Worm (Caenorhabditis elegans) whole organism, late embryonic: ENCODE measurements around the gene tmc-2.

ENCODE experiments used
- C08G9.2 ChIP-seq: sonication (generic microtip); optimal IDR thresholded peaks from 2 replicates; lab custom pipeline; 2016; ENCODE audit warnings: mild to moderate bottlenecking, missing genetic modification characterization, moderate library complexity, missing compliant biosample characterization
- F13H6.1 ChIP-seq: sonication (generic microtip); optimal IDR thresholded peaks from 2 replicates; lab custom pipeline; 2016; ENCODE audit warnings: missing genetic modification characterization, missing compliant biosample characterization
- ceh-14 ChIP-seq: sonication (generic microtip); optimal IDR thresholded peaks from 2 replicates; lab custom pipeline; 2016; ENCODE audit warnings: missing genotype, missing genetic modification characterization, missing compliant biosample characterization
- ceh-18 ChIP-seq: sonication (generic microtip); optimal IDR thresholded peaks from 2 replicates; lab custom pipeline; 2016; ENCODE audit warnings: missing genetic modification characterization, missing compliant biosample characterization
- ceh-19 ChIP-seq: fragments of 200-800 bp; sonication (Bioruptor generic); optimal IDR thresholded peaks from 2 replicates; lab custom pipeline; 2018; ENCODE audit warnings: mild to moderate bottlenecking, missing genetic modification characterization, missing compliant biosample characterization
- ceh-2 ChIP-seq: sonication (generic microtip); optimal IDR thresholded peaks from 2 replicates; lab custom pipeline; 2016; ENCODE audit warnings: missing genotype, missing genetic modification characterization, missing compliant biosample characterization
- ceh-22 ChIP-seq: sonication (generic microtip); optimal IDR thresholded peaks from 2 replicates; lab custom pipeline; 2017; ENCODE audit warnings: missing biosample characterization, missing genetic modification characterization
- ceh-24 ChIP-seq: sonication (generic microtip); optimal IDR thresholded peaks from 2 replicates; lab custom pipeline; 2016; ENCODE audit warnings: mild to moderate bottlenecking, missing genetic modification characterization, missing compliant biosample characterization
- ceh-34 ChIP-seq: sonication (generic microtip); optimal IDR thresholded peaks from 2 replicates; lab custom pipeline; 2016; ENCODE audit warnings: mild to moderate bottlenecking, missing genetic modification characterization, missing compliant biosample characterization
- ceh-45 ChIP-seq: fragments of 200-800 bp; sonication (Bioruptor generic); IDR thresholded peaks from 2 replicates; pipeline ENCODE4 v1.3.6; 2022; ENCODE audit warnings: missing genetic modification reagents, missing genetic modification characterization, missing compliant biosample characterization
- ceh-48 ChIP-seq: sonication (generic microtip); optimal IDR thresholded peaks from 2 replicates; lab custom pipeline; 2016; ENCODE audit warnings: missing genetic modification characterization, inconsistent platforms, missing compliant biosample characterization
- ceh-6 ChIP-seq: fragments of 200-800 bp; sonication (Bioruptor generic); optimal IDR thresholded peaks from 2 replicates; lab custom pipeline; 2018; ENCODE audit warnings: mild to moderate bottlenecking, missing genetic modification characterization, missing compliant biosample characterization
- dve-1 ChIP-seq: sonication (generic microtip); optimal IDR thresholded peaks from 2 replicates; lab custom pipeline; 2017; ENCODE audit warnings: antibody characterized with exemption, mild to moderate bottlenecking, missing genetic modification characterization, missing compliant biosample characterization
- ets-4 ChIP-seq: sonication (generic microtip); optimal IDR thresholded peaks from 2 replicates; lab custom pipeline; 2016; ENCODE audit warnings: missing genetic modification characterization, missing compliant biosample characterization
- fkh-10 ChIP-seq: fragments of 150-350 bp; optimal IDR thresholded peaks from 2 replicates; lab custom pipeline; 2014; ENCODE audit warnings: missing biosample characterization, missing genetic modification reagents, missing genetic modification characterization
- fkh-6 ChIP-seq: sonication (generic microtip); optimal IDR thresholded peaks from 2 replicates; lab custom pipeline; 2016; ENCODE audit warnings: missing genetic modification characterization, missing compliant biosample characterization
- gmeb-2 ChIP-seq: sonication (generic microtip); optimal IDR thresholded peaks from 2 replicates; lab custom pipeline; 2016; ENCODE audit warnings: missing genetic modification characterization, inconsistent platforms, missing compliant biosample characterization
- hlh-13 ChIP-seq: fragments of 200-800 bp; sonication (Bioruptor generic); optimal IDR thresholded peaks from 2 replicates; lab custom pipeline; 2018; ENCODE audit warnings: mild to moderate bottlenecking, missing genetic modification characterization, missing compliant biosample characterization
- hlh-30 ChIP-seq: sonication (generic microtip); optimal IDR thresholded peaks from 2 replicates; lab custom pipeline; 2017; ENCODE audit warnings: antibody characterized with exemption, missing genetic modification characterization, missing compliant biosample characterization; ENCODE audit not compliant: insufficient read depth
- hlh-6 ChIP-seq: sonication (generic microtip); optimal IDR thresholded peaks from 2 replicates; lab custom pipeline; 2016; ENCODE audit warnings: missing genotype, missing genetic modification characterization, missing compliant biosample characterization
- lin-11 ChIP-seq: fragments of 200-800 bp; sonication (Bioruptor generic); optimal IDR thresholded peaks from 2 replicates; lab custom pipeline; 2018; ENCODE audit warnings: mild to moderate bottlenecking, missing genetic modification characterization, missing compliant biosample characterization
- madf-2 ChIP-seq: sonication (generic microtip); optimal IDR thresholded peaks from 2 replicates; lab custom pipeline; 2017; ENCODE audit warnings: missing genetic modification characterization, missing compliant biosample characterization
- mec-3 ChIP-seq: sonication (generic microtip); optimal IDR thresholded peaks from 2 replicates; lab custom pipeline; 2016; ENCODE audit warnings: borderline replicate concordance, missing genetic modification characterization, missing compliant biosample characterization
- nfya-1 ChIP-seq: sonication (generic microtip); optimal IDR thresholded peaks from 2 replicates; lab custom pipeline; 2017; ENCODE audit warnings: missing genetic modification characterization, mild to moderate bottlenecking, missing compliant biosample characterization, antibody characterized with exemption, moderate library complexity
- npax-4 ChIP-seq: sonication (generic microtip); optimal IDR thresholded peaks from 2 replicates; lab custom pipeline; 2016; ENCODE audit warnings: missing genetic modification characterization, missing compliant biosample characterization
- odd-2 ChIP-seq: sonication (generic microtip); optimal IDR thresholded peaks from 2 replicates; lab custom pipeline; 2017; ENCODE audit warnings: antibody characterized with exemption, mild to moderate bottlenecking, missing genetic modification characterization, missing compliant biosample characterization
- pag-3 ChIP-seq: sonication (generic microtip); optimal IDR thresholded peaks from 2 replicates; lab custom pipeline; 2016; ENCODE audit warnings: missing compliant biosample characterization, missing genetic modification characterization, borderline replicate concordance
- pat-9 ChIP-seq: fragments of 200-800 bp; sonication (Bioruptor generic); optimal IDR thresholded peaks from 2 replicates; lab custom pipeline; 2018; ENCODE audit warnings: mild to moderate bottlenecking, missing genetic modification characterization, moderate library complexity, missing compliant biosample characterization
- pax-1 ChIP-seq: fragments of 150-350 bp; optimal IDR thresholded peaks from 2 replicates; lab custom pipeline; 2014; ENCODE audit warnings: missing biosample characterization, missing genetic modification characterization
- pha-2 ChIP-seq: sonication (generic microtip); optimal IDR thresholded peaks from 2 replicates; lab custom pipeline; 2017; ENCODE audit warnings: mild to moderate bottlenecking, missing genetic modification characterization, missing compliant biosample characterization
- pha-4 ChIP-seq: fragments of 150-350 bp; optimal IDR thresholded peaks from 2 replicates; lab custom pipeline; 2018; ENCODE audit warnings: missing biosample characterization, missing genetic modification reagents, missing genetic modification characterization
- sdc-2 ChIP-seq: sonication (generic microtip); optimal IDR thresholded peaks from 2 replicates; lab custom pipeline; 2016; ENCODE audit warnings: missing genotype, missing genetic modification characterization, missing compliant biosample characterization
- sox-2 ChIP-seq: fragments of 200-800 bp; sonication (Bioruptor generic); IDR thresholded peaks from 2 replicates; pipeline ENCODE4 v1.3.6; 2022; ENCODE audit warnings: missing genetic modification reagents, missing genetic modification characterization, missing compliant biosample characterization
- sox-4 ChIP-seq: sonication (generic microtip); optimal IDR thresholded peaks from 2 replicates; lab custom pipeline; 2017; ENCODE audit warnings: mild to moderate bottlenecking, missing genetic modification characterization, inconsistent platforms, missing compliant biosample characterization
- tbx-2 ChIP-seq: sonication (generic microtip); optimal IDR thresholded peaks from 2 replicates; lab custom pipeline; 2016; ENCODE audit warnings: missing genetic modification characterization, missing compliant biosample characterization
- tbx-7 ChIP-seq: sonication (generic microtip); optimal IDR thresholded peaks from 2 replicates; lab custom pipeline; 2016; ENCODE audit warnings: missing genotype, missing genetic modification characterization, missing compliant biosample characterization
- ttx-3 ChIP-seq: sonication (generic microtip); optimal IDR thresholded peaks from 2 replicates; lab custom pipeline; 2016; ENCODE audit warnings: missing genetic modification reagents, missing genetic modification characterization, missing compliant biosample characterization
- unc-3 ChIP-seq, 2 experiments: fragments of 200-800 bp in 1 of 2; sonication (Bioruptor generic) in 1 of 2; sonication (generic microtip) in 1 of 2; conservative IDR thresholded peaks in 1 of 2; optimal IDR thresholded peaks in 1 of 2; 2 replicates each; pipeline versions ENCODE4 v1.3.6 to Lab custom; 2016 to 2022; ENCODE audit warnings: missing compliant biosample characterization in 2 of 2, missing genetic modification characterization in 2 of 2, missing genetic modification reagents in 1 of 2

tmc-2 gene

ce11 chrX:9278653-9279052 lies 24.9 kb upstream of the tmc-2 start, which contains the start of gene B0416.4:
TSS of gene B0416.4 (plus strand) at chrX:9278953.
- TF ChIP-seq ets-4 (tag; lab: Kevin White, UChicago), result no peak
- TF ChIP-seq gmeb-2 (tag; lab: Kevin White, UChicago), result no peak
- TF ChIP-seq pha-2 (tag; lab: Kevin White, UChicago), result no peak
- TF ChIP-seq F13H6.1 (tag; lab: Kevin White, UChicago), result no peak
- no peak for TF ChIP-seq pax-1 (tag; lab: Kevin White, UChicago)
- no peak for TF ChIP-seq tbx-2 (tag; lab: Kevin White, UChicago)
- no peak for TF ChIP-seq madf-2 (tag; lab: Kevin White, UChicago)
- no peak for TF ChIP-seq sdc-2 (tag; lab: Kevin White, UChicago)
- TF ChIP-seq ceh-19, result no peak
- no peak for TF ChIP-seq nfya-1 (tag; lab: Kevin White, UChicago)
- TF ChIP-seq ceh-18 (tag; lab: Kevin White, UChicago), result no peak
- no peak for TF ChIP-seq sox-4
- TF ChIP-seq pat-9 (tag; lab: Kevin White, UChicago), result no peak
- TF ChIP-seq tbx-7 (tag; lab: Kevin White, UChicago), result no peak
- TF ChIP-seq odd-2 (tag; lab: Kevin White, UChicago), result no peak
- no peak for TF ChIP-seq ceh-2 (tag; lab: Kevin White, UChicago)
- TF ChIP-seq pha-4 (tag; lab: Kevin White, UChicago), result no peak
- TF ChIP-seq ceh-45 (GFP tag; lab: Robert Waterston, UW), result no peak
- no peak for TF ChIP-seq ceh-6 (GFP tag; lab: Kevin White, UChicago)
- no peak for TF ChIP-seq lin-11

DNA sequence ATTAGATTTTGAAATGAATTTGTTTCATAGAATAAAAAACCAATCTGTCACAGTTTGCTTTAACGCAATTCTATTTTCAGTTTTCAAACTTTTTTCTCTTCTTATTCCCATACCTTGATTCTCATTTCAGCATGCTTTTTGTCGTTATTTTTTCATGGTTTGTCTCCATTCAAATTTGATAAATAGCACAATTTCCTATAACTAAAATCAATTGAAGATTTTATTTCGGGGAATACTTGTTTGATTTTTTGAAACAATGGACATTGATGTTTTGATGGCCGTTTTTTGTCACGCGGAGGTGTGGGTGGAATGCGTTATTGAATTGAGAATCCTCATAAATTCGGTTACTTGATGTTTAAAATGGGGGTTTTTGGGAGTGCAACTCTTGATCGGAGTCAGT lies 20.5 kb upstream of the tmc-2 start, which contains the start of gene B0416.11:
TSS of gene B0416.11 (minus strand) at position 101 of the 400 bp plus-strand sequence.
- TF ChIP-seq ets-4 (tag; lab: Kevin White, UChicago) (no peak), pag-3 (tag; lab: Kevin White, UChicago) (no peak), fkh-10 (no peak), ceh-22 (tag; lab: Kevin White, UChicago) (no peak), hlh-13 (GFP tag; lab: Kevin White, UChicago) (no peak), ceh-14 (no peak), lin-11 (no peak), hlh-30 (tag; lab: Kevin White, UChicago) (no peak), ceh-48 (tag; lab: Kevin White, UChicago) (no peak), madf-2 (tag; lab: Kevin White, UChicago) (no peak), mec-3 (tag; lab: Kevin White, UChicago) (no peak), ceh-34 (tag; lab: Kevin White, UChicago) (no peak), gmeb-2 (tag; lab: Kevin White, UChicago) (no peak), ttx-3 (tag; lab: Kevin White, UChicago) (no peak), sox-2 (GFP tag; lab: Robert Waterston, UW) (no peak), sox-4 (no peak)

ce11 chrX:9291345-9291744 lies 12.2 kb upstream of the tmc-2 start, which contains the start of gene B0416.3:
TSS of gene B0416.3 (plus strand) at chrX:9291645.
- TF ChIP-seq ceh-2 (tag; lab: Kevin White, UChicago), result no peak
- TF ChIP-seq sdc-2 (tag; lab: Kevin White, UChicago), result no peak
- no peak for TF ChIP-seq C08G9.2
- TF ChIP-seq ets-4 (tag; lab: Kevin White, UChicago), result no peak
- TF ChIP-seq npax-4 (tag; lab: Kevin White, UChicago), result no peak
- no peak for TF ChIP-seq lin-11
- no peak for TF ChIP-seq hlh-13 (GFP tag; lab: Kevin White, UChicago)
- TF ChIP-seq unc-3 (GFP tag; conservative IDR thresholded peaks at IDR 0.05; lab: Robert Waterston, UW), result no peak
- no peak for TF ChIP-seq unc-3 (tag; optimal IDR thresholded peaks at IDR 0.05; lab: Kevin White, UChicago)
- TF ChIP-seq mec-3 (tag; lab: Kevin White, UChicago), result no peak
- no peak for TF ChIP-seq madf-2 (tag; lab: Kevin White, UChicago)
- TF ChIP-seq ceh-24, result no peak
- no peak for TF ChIP-seq fkh-6 (tag; lab: Kevin White, UChicago)
- no peak for TF ChIP-seq hlh-6 (tag; lab: Kevin White, UChicago)
- TF ChIP-seq dve-1 (tag; lab: Kevin White, UChicago), result no peak
- TF ChIP-seq fkh-10, result no peak
- TF ChIP-seq, all 69 proteins: peak for 0
